Worm (Caenorhabditis elegans) whole organism, midembryonic: ENCODE data around the gene npr-31.
A peak's percentile ranks its signal among the peaks of the same experiment; 100 is the strongest.

Experiments used
- T22C8.4 ChIP-seq: fragments of 200-800 bp; sonication (Bioruptor generic); IDR thresholded peaks from 2 replicates; pipeline ENCODE4 v1.3.6; 2022; ENCODE audit warnings: missing genetic modification characterization, missing compliant biosample characterization
- cog-1 ChIP-seq: sonication (generic microtip); optimal IDR thresholded peaks from 2 replicates; lab custom pipeline; 2016; ENCODE audit warnings: missing genetic modification characterization, missing compliant biosample characterization
- flt-1 ChIP-seq: fragments of 200-800 bp; sonication (Bioruptor generic); IDR thresholded peaks from 2 replicates; pipeline ENCODE4 v1.3.6; 2022; ENCODE audit warnings: missing genetic modification characterization, missing compliant biosample characterization
- klf-2 ChIP-seq: fragments of 200-800 bp; sonication (Bioruptor generic); conservative IDR thresholded peaks from 2 replicates; pipeline ENCODE4 v1.3.6; 2022; ENCODE audit warnings: missing genetic modification reagents, missing genetic modification characterization, missing compliant biosample characterization
- med-1 ChIP-seq: sonication (generic microtip); optimal IDR thresholded peaks from 2 replicates; lab custom pipeline; 2017; ENCODE audit warnings: missing genetic modification characterization, mild to moderate bottlenecking, missing compliant biosample characterization, antibody characterized with exemption, missing genetic modification reagents; ENCODE audit not compliant: insufficient read depth
- ref-1 ChIP-seq: fragments of 200-800 bp; sonication (Bioruptor generic); conservative IDR thresholded peaks from 2 replicates; pipeline ENCODE4 v1.3.6; 2022; ENCODE audit warnings: missing genetic modification reagents, missing genetic modification characterization, missing compliant biosample characterization
- tab-1 ChIP-seq: fragments of 200-800 bp; sonication (Bioruptor generic); IDR thresholded peaks from 2 replicates; pipeline ENCODE4 v1.3.6; 2022; ENCODE audit warnings: missing genetic modification characterization, missing compliant biosample characterization
- ztf-23 ChIP-seq: fragments of 200-800 bp; sonication (Bioruptor generic); IDR thresholded peaks from 2 replicates; pipeline ENCODE4 v1.3.6; 2022; ENCODE audit warnings: missing genetic modification reagents, missing genetic modification characterization, missing compliant biosample characterization
- ztf-29 ChIP-seq: fragments of 200-800 bp; sonication (Bioruptor generic); IDR thresholded peaks from 2 replicates; pipeline ENCODE4 v1.3.6; 2022; ENCODE audit warnings: missing genetic modification reagents, missing genetic modification characterization, missing compliant biosample characterization

Gene npr-31

DNA sequence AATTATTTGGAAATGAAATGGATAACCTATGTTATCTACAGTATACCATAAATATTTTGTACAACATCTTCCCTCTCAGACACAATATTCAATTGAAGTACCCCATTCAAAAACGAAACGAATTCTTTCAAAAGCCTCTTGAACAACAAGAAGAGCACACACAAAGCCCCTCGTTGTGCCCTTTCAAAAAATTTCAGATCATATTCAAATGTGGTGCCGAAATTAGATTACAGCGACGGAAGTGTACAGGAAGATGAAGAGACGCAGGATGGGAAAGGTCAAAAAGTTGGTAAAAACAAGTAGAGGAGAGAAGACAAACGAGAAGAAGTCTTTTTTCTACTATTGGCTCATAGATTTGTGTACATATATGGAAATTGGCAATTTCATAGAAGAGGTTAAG, 31.7 kb downstream of the npr-31 start:
- TF ChIP-seq ztf-23 (GFP tag; lab: Robert Waterston, UW) (no peak), ref-1 (GFP tag; lab: Robert Waterston, UW) (no peak), flt-1 (no peak), klf-2 (GFP tag; lab: Robert Waterston, UW) (no peak), cog-1 (tag; lab: Kevin White, UChicago) (no peak), tab-1 (GFP tag; lab: Robert Waterston, UW) (no peak), T22C8.4 (no peak), med-1 (GFP tag; lab: Kevin White, UChicago) (no peak)

DNA sequence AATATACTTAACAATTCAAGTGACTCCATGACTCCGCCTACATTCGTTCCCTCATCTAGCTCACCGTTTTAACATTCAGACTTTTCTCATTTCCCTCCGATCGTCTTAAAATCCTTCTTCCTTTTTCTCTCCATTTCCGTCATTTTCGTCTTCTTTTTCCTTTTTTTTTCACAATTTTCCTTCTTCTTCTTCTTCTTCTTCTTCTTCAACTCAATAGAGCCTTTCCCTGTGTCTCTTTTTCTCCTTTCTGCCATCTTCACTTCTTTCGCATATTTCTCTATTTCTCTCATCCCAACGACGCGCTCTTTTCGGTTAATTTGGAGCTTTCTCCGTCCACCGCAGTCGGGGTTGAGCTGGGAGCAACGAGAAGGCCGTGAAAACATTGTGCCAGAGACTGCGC, 38.2 kb downstream of the npr-31 start:
- no peak for TF ChIP-seq ztf-23 (GFP tag; lab: Robert Waterston, UW)
- no peak for TF ChIP-seq ztf-29
- no peak for TF ChIP-seq cog-1 (tag; lab: Kevin White, UChicago)
- TF ChIP-seq klf-2 (GFP tag; lab: Robert Waterston, UW) = no peak
- no peak for TF ChIP-seq ref-1 (GFP tag; lab: Robert Waterston, UW)
- no peak for TF ChIP-seq T22C8.4
- no peak for TF ChIP-seq tab-1 (GFP tag; lab: Robert Waterston, UW)
- no peak for TF ChIP-seq flt-1
- TF ChIP-seq med-1 (GFP tag; lab: Kevin White, UChicago) = no peak

DNA sequence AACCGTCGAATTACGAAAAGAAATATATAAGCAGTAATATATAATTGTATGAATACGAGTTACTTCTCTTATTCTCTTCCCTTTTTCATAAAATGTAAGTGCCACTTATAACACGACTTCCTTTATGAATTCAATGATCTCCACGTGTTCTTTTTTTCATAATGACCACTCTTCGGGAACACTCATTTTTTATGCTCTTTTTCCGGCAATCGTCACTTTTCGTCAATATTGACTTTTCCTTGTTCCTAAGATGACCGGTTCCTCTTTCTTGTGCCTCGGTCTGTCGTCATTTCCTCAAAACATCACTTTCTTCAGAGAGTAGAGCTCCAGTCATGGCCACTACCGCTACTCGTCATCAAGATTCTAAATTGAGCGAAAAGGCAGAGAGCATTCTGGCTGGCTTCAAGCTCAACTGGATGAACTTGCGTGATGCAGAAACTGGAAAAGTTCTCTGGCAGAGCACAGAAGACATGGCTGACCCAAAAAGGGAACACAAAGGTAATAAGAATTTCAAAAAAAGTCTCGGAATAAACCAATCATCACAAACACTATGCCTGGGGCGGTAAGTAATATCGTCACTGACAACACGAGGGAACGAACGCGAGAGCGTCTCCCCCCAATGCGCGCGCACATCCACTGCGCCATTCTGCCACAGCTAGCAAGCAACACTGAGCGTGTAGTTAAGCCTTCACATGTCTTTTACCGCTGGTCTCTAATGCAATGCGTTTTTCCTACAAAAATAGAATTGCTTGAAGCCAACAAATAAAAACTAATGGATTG, 39.3 kb downstream of the npr-31 start, which contains the start of gene pdl-1:
TSS of gene pdl-1 (plus strand) at position 309 of the 780 bp plus-strand sequence.
- TF ChIP-seq tab-1 (GFP tag; lab: Robert Waterston, UW) (peak; percentile 97), klf-2 (GFP tag; lab: Robert Waterston, UW) (peak; percentile 94), ref-1 (GFP tag; lab: Robert Waterston, UW) (peak; percentile 94), T22C8.4 (peak; percentile 95), med-1 (GFP tag; lab: Kevin White, UChicago) (peak; percentile 63), ztf-29 (peak; percentile 94), cog-1 (tag; lab: Kevin White, UChicago) (peak; percentile 91), ztf-23 (GFP tag; lab: Robert Waterston, UW) (peak; percentile 96), flt-1 (peak; percentile 98)

DNA sequence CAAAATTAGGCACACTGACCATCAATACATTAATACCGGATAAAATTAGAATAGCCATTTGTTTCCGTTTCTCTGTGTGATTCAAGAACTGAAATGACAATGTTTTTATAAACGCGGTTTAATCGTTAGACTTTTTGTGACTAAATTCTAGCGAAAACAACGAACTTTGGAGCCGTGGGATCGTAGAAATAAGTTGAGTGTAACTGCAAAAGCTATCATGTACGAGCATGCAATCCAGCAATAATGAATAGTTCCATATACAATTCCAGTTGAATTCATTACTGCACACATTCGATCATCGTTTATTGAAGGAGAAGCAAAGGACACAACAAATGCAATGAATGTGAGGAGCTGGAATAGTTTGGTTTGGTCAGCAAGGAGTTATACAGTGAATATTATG, 41.7 kb downstream of the npr-31 start:
- TF ChIP-seq tab-1 (GFP tag; lab: Robert Waterston, UW) (no peak), klf-2 (GFP tag; lab: Robert Waterston, UW) (no peak), ref-1 (GFP tag; lab: Robert Waterston, UW) (no peak), T22C8.4 (no peak), cog-1 (tag; lab: Kevin White, UChicago) (no peak), ztf-23 (GFP tag; lab: Robert Waterston, UW) (no peak), flt-1 (no peak), ztf-29 (no peak), med-1 (GFP tag; lab: Kevin White, UChicago) (no peak)

DNA sequence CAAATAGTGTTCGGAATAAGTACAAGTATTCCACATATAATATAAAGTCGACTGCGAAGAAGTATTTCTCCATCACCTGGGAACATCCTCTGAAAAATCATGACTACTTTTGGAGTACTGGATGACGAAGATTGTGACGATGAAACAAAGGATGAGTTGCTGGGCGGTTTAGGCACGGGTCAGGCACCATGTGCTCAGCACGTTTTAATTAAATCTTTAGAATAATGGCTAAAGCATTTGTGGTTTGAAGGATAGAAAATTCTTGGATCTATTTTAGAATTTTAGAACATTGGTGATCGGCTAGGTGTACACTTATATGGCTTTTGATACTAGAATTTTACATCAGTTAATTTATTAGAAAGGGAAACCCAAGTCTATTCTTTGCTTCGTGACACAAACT, 42.7 kb downstream of the npr-31 start, which contains the start of gene C27H5.6:
TSS of gene C27H5.6 (minus strand) at position 101 of the 400 bp plus-strand sequence.
- no peak for TF ChIP-seq tab-1 (GFP tag; lab: Robert Waterston, UW)
- TF ChIP-seq flt-1 = no peak
- TF ChIP-seq med-1 (GFP tag; lab: Kevin White, UChicago) = no peak
- TF ChIP-seq cog-1 (tag; lab: Kevin White, UChicago) = no peak

DNA sequence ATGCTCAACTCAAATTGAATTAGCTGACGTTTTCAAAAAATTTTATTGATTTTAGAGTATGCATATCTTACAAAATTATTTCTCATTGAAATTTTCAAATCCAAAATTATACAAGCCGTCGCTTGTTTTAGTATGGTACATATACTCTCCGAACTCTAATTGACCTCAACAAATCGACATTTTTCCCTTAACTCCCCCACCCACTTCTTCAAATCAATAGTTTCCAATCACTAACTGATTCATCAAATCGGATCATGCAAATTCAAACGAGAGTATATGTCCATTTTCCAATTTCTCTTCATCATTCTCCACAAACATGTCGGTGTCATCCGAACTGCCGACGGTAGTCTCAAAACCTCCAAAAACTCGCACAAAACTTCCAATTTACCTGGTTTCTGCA, 44.7 kb downstream of the npr-31 start, which contains the start of gene E04F6.4:
TSS of gene E04F6.4 (plus strand) at position 301 of the 400 bp plus-strand sequence.
- TF ChIP-seq flt-1 = no peak

DNA sequence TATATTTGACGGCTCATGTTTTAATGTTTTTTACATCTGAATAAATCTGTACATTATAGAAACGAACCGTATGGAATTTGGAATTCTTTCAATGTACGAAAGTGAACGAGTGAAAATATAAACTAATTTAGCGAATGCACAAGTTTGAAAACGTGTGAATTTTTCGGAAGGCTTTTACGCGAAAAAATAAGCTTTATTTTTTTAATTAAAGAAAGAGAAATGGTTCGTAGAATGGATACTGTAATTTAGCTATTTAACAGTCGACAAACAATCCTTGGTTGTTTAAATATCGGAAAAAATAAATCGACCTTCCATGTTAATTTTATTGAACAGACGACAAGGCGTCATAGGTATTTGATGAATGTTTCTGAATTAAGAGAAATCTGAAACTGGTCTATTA, 51.1 kb downstream of the npr-31 start, which contains the start of gene acdh-12:
TSS of gene acdh-12 (minus strand) at position 101 of the 400 bp plus-strand sequence.
- TF ChIP-seq T22C8.4 (no peak), klf-2 (GFP tag; lab: Robert Waterston, UW) (no peak), ztf-23 (GFP tag; lab: Robert Waterston, UW) (no peak), ref-1 (GFP tag; lab: Robert Waterston, UW) (no peak), flt-1 (no peak), med-1 (GFP tag; lab: Kevin White, UChicago) (no peak), cog-1 (tag; lab: Kevin White, UChicago) (no peak), ztf-29 (no peak), tab-1 (GFP tag; lab: Robert Waterston, UW) (no peak)

DNA sequence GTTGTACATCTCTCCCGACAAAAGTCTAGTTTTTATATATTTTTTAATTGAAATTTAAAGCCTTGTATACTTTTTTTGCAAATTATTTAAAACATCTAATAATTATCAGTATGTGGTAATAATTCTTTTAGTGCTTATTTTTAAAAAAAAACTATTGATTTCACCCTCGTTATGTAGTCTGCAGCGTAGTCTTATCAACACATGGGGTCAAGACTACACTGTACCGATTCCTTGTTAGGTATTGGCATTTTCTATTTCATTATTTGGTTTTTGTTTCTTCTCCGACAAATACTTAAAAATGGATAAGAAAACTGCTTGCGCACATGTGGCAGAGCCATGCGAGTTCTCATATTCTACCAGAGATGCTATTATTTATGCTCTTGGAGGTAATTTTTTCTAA, 51.6 kb downstream of the npr-31 start, which contains the start of gene maoc-1:
TSS of gene maoc-1 (plus strand) at position 237 of the 400 bp plus-strand sequence.
- no peak for TF ChIP-seq cog-1 (tag; lab: Kevin White, UChicago)
- TF ChIP-seq T22C8.4 = no peak
